Fruit fly (Drosophila melanogaster) whole organism, embryonic: ENCODE results near the gene MRG15.

Experiments
- ATbp ChIP-seq: fragments of 200-800 bp; sonication (Bioruptor generic); optimal IDR thresholded peaks from 2 replicates; lab custom pipeline; 2017; ENCODE audit warnings: missing biosample characterization, mild to moderate bottlenecking, missing genetic modification characterization, missing genetic modification reagents
- Ada2b ChIP-seq: fragments of 200-800 bp; sonication (Bioruptor generic); IDR thresholded peaks from 2 replicates; pipeline ENCODE4 v1.3.6; 2022; ENCODE audit warnings: missing biosample characterization, missing genetic modification characterization
- Atf-2 ChIP-seq: fragments of 200-800 bp; sonication (Bioruptor generic); optimal IDR thresholded peaks from 2 replicates; lab custom pipeline; 2016; ENCODE audit warnings: missing biosample characterization, missing genetic modification characterization
- Awh ChIP-seq: fragments of 200-800 bp; sonication (Bioruptor generic); IDR thresholded peaks from 2 replicates; pipeline ENCODE4, ENCODE4 v1.3.6; 2022; ENCODE audit warnings: missing biosample characterization, missing genetic modification characterization
- BEAF-32 ChIP-seq: fragments of 200-800 bp; sonication (Bioruptor generic); optimal IDR thresholded peaks from 3 replicates; lab custom pipeline; 2017; ENCODE audit warnings: missing biosample characterization, missing genetic modification characterization, mild to moderate bottlenecking, moderate library complexity, missing genetic modification reagents
- Blimp-1 ChIP-seq: fragments of 200-800 bp; sonication (Bioruptor generic); optimal IDR thresholded peaks from 3 replicates; lab custom pipeline; 2018; ENCODE audit warnings: missing biosample characterization, missing genetic modification characterization, mild to moderate bottlenecking, moderate library complexity, missing genetic modification reagents
- CG1024 ChIP-seq: fragments of 200-800 bp; sonication (Bioruptor generic); IDR thresholded peaks from 2 replicates; pipeline ENCODE4 v1.3.6; 2022; ENCODE audit warnings: missing biosample characterization, missing genetic modification characterization
- CG10267 ChIP-seq: fragments of 200-800 bp; sonication (Bioruptor generic); optimal IDR thresholded peaks from 2 replicates; lab custom pipeline; 2018; ENCODE audit warnings: missing biosample characterization, mild to moderate bottlenecking, missing genetic modification characterization, moderate library complexity
- CG10431 ChIP-seq: fragments of 200-800 bp; sonication (Bioruptor generic); optimal IDR thresholded peaks from 3 replicates; lab custom pipeline; 2018; ENCODE audit warnings: missing biosample characterization, mild to moderate bottlenecking, missing genetic modification characterization
- CG10959 ChIP-seq: fragments of 200-800 bp; sonication (Bioruptor generic); IDR thresholded peaks from 2 replicates; pipeline ENCODE4 v1.3.6; 2022; ENCODE audit warnings: missing biosample characterization, missing genetic modification characterization
- CG13624 ChIP-seq: fragments of 200-800 bp; sonication (Bioruptor generic); optimal IDR thresholded peaks from 2 replicates; lab custom pipeline; 2016; ENCODE audit warnings: missing biosample characterization, missing genetic modification characterization
- CG13894 ChIP-seq: fragments of 200-800 bp; sonication (Bioruptor generic); optimal IDR thresholded peaks from 3 replicates; lab custom pipeline; 2018; ENCODE audit warnings: missing biosample characterization, mild to moderate bottlenecking, missing genetic modification characterization, moderate library complexity
- CG14441 ChIP-seq: fragments of 200-800 bp; sonication (Bioruptor generic); IDR thresholded peaks from 2 replicates; pipeline ENCODE4 v1.3.6; 2022; ENCODE audit warnings: missing biosample characterization, missing genetic modification characterization
- CG15073 ChIP-seq: fragments of 200-800 bp; sonication (Bioruptor generic); optimal IDR thresholded peaks from 2 replicates; lab custom pipeline; 2016; ENCODE audit warnings: missing biosample characterization, missing genetic modification characterization
- CG15601 ChIP-seq: fragments of 200-800 bp; sonication (Bioruptor generic); optimal IDR thresholded peaks from 3 replicates; lab custom pipeline; 2019; ENCODE audit warnings: missing biosample characterization, mild to moderate bottlenecking, missing genetic modification characterization, moderate library complexity
- CG17385 ChIP-seq: fragments of 200-800 bp; sonication (Bioruptor generic); optimal IDR thresholded peaks from 3 replicates; lab custom pipeline; 2018; ENCODE audit warnings: missing biosample characterization, mild to moderate bottlenecking, missing genetic modification characterization
- CG1792 ChIP-seq: fragments of 200-800 bp; sonication (Bioruptor generic); optimal IDR thresholded peaks from 2 replicates; lab custom pipeline; 2016; ENCODE audit warnings: missing biosample characterization, missing genetic modification characterization
- CG18262 ChIP-seq: fragments of 200-800 bp; optimal IDR thresholded peaks from 3 replicates; lab custom pipeline; 2019; ENCODE audit warnings: missing biosample characterization, mild to moderate bottlenecking, missing genetic modification characterization, moderate library complexity
- CG2889 ChIP-seq: fragments of 200-800 bp; sonication (Bioruptor generic); IDR thresholded peaks from 3 replicates; pipeline ENCODE4 v1.3.6; 2022; ENCODE audit warnings: missing biosample characterization, missing genetic modification characterization
- CG31365 ChIP-seq: fragments of 200-800 bp; sonication (Bioruptor generic); optimal IDR thresholded peaks from 2 replicates; lab custom pipeline; 2018; ENCODE audit warnings: missing biosample characterization, mild to moderate bottlenecking, missing genetic modification characterization
- CG43689 ChIP-seq: fragments of 200-800 bp; sonication (Bioruptor generic); IDR thresholded peaks from 2 replicates; pipeline ENCODE4 v1.3.6; 2022; ENCODE audit warnings: missing biosample characterization, missing genetic modification characterization
- CG4820 ChIP-seq: fragments of 200-800 bp; sonication (Bioruptor generic); optimal IDR thresholded peaks from 3 replicates; lab custom pipeline; 2016; ENCODE audit warnings: missing biosample characterization, missing genetic modification characterization
- CG9609 ChIP-seq: fragments of 200-800 bp; sonication (Bioruptor generic); optimal IDR thresholded peaks from 3 replicates; lab custom pipeline; 2016; ENCODE audit warnings: missing biosample characterization, missing genetic modification characterization
- D ChIP-seq, 2 experiments: fragments of 200-800 bp in 1 of 2; fragments of >200 bp in 1 of 2; sonication (Bioruptor generic) in 1 of 2; optimal IDR thresholded peaks; 2 replicates in 1 of 2; 3 replicates in 1 of 2; lab custom pipeline; 2017; ENCODE audit warnings: mild to moderate bottlenecking in 1 of 2, missing biosample characterization in 1 of 2, missing genetic modification characterization in 1 of 2, missing genetic modification reagents in 1 of 2
- Dfd ChIP-seq, 2 experiments: fragments of >200 bp; optimal IDR thresholded peaks; 2 replicates each; lab custom pipeline; 2017; ENCODE audit warnings: missing biosample characterization in 2 of 2, missing genetic modification characterization in 2 of 2
- E2f2 ChIP-seq: fragments of 200-800 bp; sonication (Bioruptor generic); IDR thresholded peaks from 2 replicates; pipeline ENCODE4 v1.3.6; 2022; ENCODE audit warnings: missing biosample characterization, missing genetic modification characterization
- GATAe ChIP-seq: fragments of 200-800 bp; sonication (Bioruptor generic); conservative IDR thresholded peaks from 2 replicates; pipeline ENCODE4 v1.3.6; 2022; ENCODE audit warnings: missing biosample characterization, missing genetic modification characterization
- Lhr ChIP-seq: fragments of 200-800 bp; sonication (Bioruptor generic); optimal IDR thresholded peaks from 3 replicates; lab custom pipeline; 2017; ENCODE audit warnings: mild to moderate bottlenecking, missing biosample characterization, missing genetic modification reagents, missing genetic modification characterization
- MBD-R2 ChIP-seq: fragments of 200-800 bp; sonication (Bioruptor generic); IDR thresholded peaks from 2 replicates; pipeline ENCODE4 v1.3.6; 2022; ENCODE audit warnings: missing biosample characterization, missing genetic modification characterization
- Med ChIP-seq: fragments of 200-800 bp; sonication (Bioruptor generic); peaks from one replicate; lab custom pipeline; 2016; ENCODE audit warnings: missing biosample characterization, missing genetic modification characterization, mild to moderate bottlenecking, inconsistent platforms, moderate library complexity
- NC2β ChIP-seq: fragments of 200-800 bp; sonication (Bioruptor generic); optimal IDR thresholded peaks from 2 replicates; lab custom pipeline; 2016; ENCODE audit warnings: missing biosample characterization, missing genetic modification characterization
- NK7.1 ChIP-seq: fragments of 200-800 bp; sonication (Bioruptor generic); optimal IDR thresholded peaks from 3 replicates; lab custom pipeline; 2016; ENCODE audit warnings: missing biosample characterization, missing genetic modification characterization
- Neu2 ChIP-seq: fragments of 200-800 bp; sonication (Bioruptor generic); optimal IDR thresholded peaks from 3 replicates; lab custom pipeline; 2016; ENCODE audit warnings: missing biosample characterization, missing genetic modification characterization, borderline replicate concordance
- Sry-δ ChIP-seq: fragments of 200-800 bp; sonication (Bioruptor generic); optimal IDR thresholded peaks from 2 replicates; lab custom pipeline; 2016; ENCODE audit warnings: missing biosample characterization, missing genetic modification characterization
- Taf1 ChIP-seq: fragments of 200-800 bp; sonication (Bioruptor generic); IDR thresholded peaks from 2 replicates; pipeline ENCODE4 v1.3.6; 2022; ENCODE audit warnings: missing biosample characterization, missing genetic modification characterization
- Usf ChIP-seq: fragments of 200-800 bp; sonication (Bioruptor generic); optimal IDR thresholded peaks from 2 replicates; lab custom pipeline; 2017; ENCODE audit warnings: missing genotype, missing biosample characterization, missing genetic modification characterization
- Xrp1 ChIP-seq: fragments of 200-800 bp; sonication (Bioruptor generic); IDR thresholded peaks from 2 replicates; pipeline ENCODE4 v1.3.6; 2022; ENCODE audit warnings: missing biosample characterization, missing genetic modification characterization
- ab ChIP-seq: fragments of 200-800 bp; sonication (Bioruptor generic); optimal IDR thresholded peaks from 2 replicates; lab custom pipeline; 2016; ENCODE audit warnings: missing biosample characterization, missing genetic modification characterization
- cwo ChIP-seq: fragments of 200-800 bp; sonication (Bioruptor generic); optimal IDR thresholded peaks from 3 replicates; lab custom pipeline; 2017; ENCODE audit warnings: missing biosample characterization, missing genetic modification characterization, mild to moderate bottlenecking, moderate library complexity, missing genetic modification reagents
- dan ChIP-seq: fragments of 200-800 bp; sonication (Bioruptor generic); IDR thresholded peaks from 2 replicates; pipeline ENCODE4 v1.3.6; 2022; ENCODE audit warnings: missing biosample characterization, missing genetic modification characterization
- en ChIP-seq: fragments of 200-800 bp; sonication (Bioruptor generic); optimal IDR thresholded peaks from 2 replicates; lab custom pipeline; 2016; ENCODE audit warnings: missing biosample characterization, missing genetic modification characterization
- fd102C ChIP-seq: fragments of 200-800 bp; sonication (Bioruptor generic); optimal IDR thresholded peaks from 2 replicates; lab custom pipeline; 2018; ENCODE audit warnings: missing biosample characterization, mild to moderate bottlenecking, missing genetic modification characterization, moderate library complexity
- luna ChIP-seq: fragments of 200-800 bp; sonication (Bioruptor generic); optimal IDR thresholded peaks from 2 replicates; lab custom pipeline; 2016; ENCODE audit warnings: missing biosample characterization, missing genetic modification characterization
- pan ChIP-seq, 4 experiments: fragments of >200 bp in 3 of 4; fragments of 200-800 bp in 1 of 4; sonication (Bioruptor generic) in 1 of 4; optimal IDR thresholded peaks in 3 of 4; IDR thresholded peaks in 1 of 4; 2 replicates each; pipeline versions ENCODE4 v1.3.6 to Lab custom; 2017 to 2022; ENCODE audit warnings: missing biosample characterization in 2 of 4, missing genetic modification characterization in 2 of 4, mixed read lengths in 1 of 4
- salm ChIP-seq: fragments of 200-800 bp; sonication (Bioruptor generic); optimal IDR thresholded peaks from 2 replicates; lab custom pipeline; 2018; ENCODE audit warnings: missing biosample characterization, mild to moderate bottlenecking, missing genetic modification characterization
- sens-2 ChIP-seq: fragments of 200-800 bp; sonication (Bioruptor generic); IDR thresholded peaks from 2 replicates; pipeline ENCODE4 v1.3.6; 2022; ENCODE audit warnings: missing biosample characterization, missing genetic modification characterization
- ssp ChIP-seq: fragments of 200-800 bp; sonication (Bioruptor generic); IDR thresholded peaks from 2 replicates; pipeline ENCODE4 v1.3.6; 2022; ENCODE audit warnings: missing biosample characterization, missing genetic modification characterization
- vfl ChIP-seq: fragments of 200-800 bp; sonication (Bioruptor generic); optimal IDR thresholded peaks from 2 replicates; lab custom pipeline; 2016; ENCODE audit warnings: missing biosample characterization, missing genetic modification characterization

MRG15 gene

dm6 chr3R:15262710-15263672, 14.9 kb downstream of the MRG15 start, which contains the start of the genes eIF2gamma and Set (continued):
- peak; percentile 43 for TF ChIP-seq D (optimal IDR thresholded peaks at IDR 0.05; lab: Kevin White, UChicago)
- TF ChIP-seq D (GFP tag; optimal IDR thresholded peaks at IDR 0.05; lab: Kevin White, UChicago), result no peak
- TF ChIP-seq CG1024 (GFP tag; lab: Robert Waterston, UW), result peak; percentile 39; the same call in 1 of the 2 replicates
- peak; percentile 90 for TF ChIP-seq Med (GFP tag; lab: Kevin White, UChicago)
- no peak for TF ChIP-seq CG43689
- no peak for TF ChIP-seq CG14441 (GFP tag; lab: Robert Waterston, UW)
- peak; percentile 96 for TF ChIP-seq CG10267 (tag; lab: Kevin White, UChicago)
- TF ChIP-seq CG18262, result no peak
- TF ChIP-seq E2f2, result peak; percentile 76
- 0 out of 2 replicates have a peak, but pooled peaks have one; percentile 13 for TF ChIP-seq GATAe (GFP tag; lab: Robert Waterston, UW)
- TF ChIP-seq Blimp-1 (GFP tag; lab: Kevin White, UChicago), result no peak
- TF ChIP-seq sens-2 (GFP tag; lab: Robert Waterston, UW), result 0 out of 2 replicates have a peak, but pooled peaks have one; percentile 5
- peak; percentile 11 for TF ChIP-seq Atf-2 (GFP tag; lab: Kevin White, UChicago)
- no peak for TF ChIP-seq CG17385
- no peak for TF ChIP-seq salm (tag; lab: Kevin White, UChicago)
- no peak for TF ChIP-seq CG31365 (tag; lab: Kevin White, UChicago)
- peak; percentile 92 for TF ChIP-seq Sry-δ (GFP tag; lab: Kevin White, UChicago)
- no peak for TF ChIP-seq luna
- no peak for TF ChIP-seq CG15601
- no peak for TF ChIP-seq CG15073 (GFP tag; lab: Kevin White, UChicago)
- TF ChIP-seq NK7.1 (GFP tag; lab: Kevin White, UChicago), result no peak
- TF ChIP-seq Usf, result no peak
- no peak for TF ChIP-seq CG2889 (GFP tag; lab: Robert Waterston, UW)
- TF ChIP-seq CG1792, result no peak
- TF ChIP-seq dan (GFP tag; lab: Robert Waterston, UW), result no peak
- TF ChIP-seq MBD-R2 (GFP tag; lab: Robert Waterston, UW), result peak; percentile 88
- TF ChIP-seq CG9609 (GFP tag; lab: Kevin White, UChicago), result peak; percentile 51
- no peak for TF ChIP-seq Neu2 (GFP tag; lab: Kevin White, UChicago)
- peak; percentile 37 for TF ChIP-seq CG13624
- no peak for TF ChIP-seq fd102C
- TF ChIP-seq ATbp, result no peak
- no peak for TF ChIP-seq CG4820 (GFP tag; lab: Kevin White, UChicago)
- TF ChIP-seq en, result no peak
- no peak for TF ChIP-seq ab (GFP tag; lab: Kevin White, UChicago)
- TF ChIP-seq CG10959 (GFP tag; lab: Robert Waterston, UW), result peak; percentile 24; the same call in 1 of the 2 replicates
- no peak for TF ChIP-seq pan (optimal IDR thresholded peaks at IDR 0.05; lab: Kevin White, UChicago)
- peak in 1 of 2 experiments; percentile 20 for TF ChIP-seq pan (GFP tag; optimal IDR thresholded peaks at IDR 0.05 in 1 of 2, IDR thresholded peaks at IDR 0.05 in 1 of 2)
- peak; percentile 35 for TF ChIP-seq vfl (GFP tag; lab: Kevin White, UChicago)
- no peak for TF ChIP-seq Lhr (GFP tag; lab: Kevin White, UChicago)
- no peak for TF ChIP-seq Dfd (GFP tag; optimal IDR thresholded peaks at IDR 0.05; lab: Kevin White, UChicago)
- TF ChIP-seq Awh (GFP tag; lab: Robert Waterston, UW), result 0 out of 2 replicates have a peak, but pooled peaks have one; percentile 7
- TF ChIP-seq CG13894 (tag; lab: Kevin White, UChicago), result no peak
- TF ChIP-seq Taf1 (GFP tag; lab: Robert Waterston, UW), result no peak
- no peak for TF ChIP-seq Ada2b (GFP tag; lab: Robert Waterston, UW)
- no peak for TF ChIP-seq Xrp1 (GFP tag; lab: Robert Waterston, UW)
- peak; percentile 15 for TF ChIP-seq CG10431 (GFP tag; lab: Kevin White, UChicago)
- peak; percentile 97 for TF ChIP-seq BEAF-32 (GFP tag; lab: Kevin White, UChicago)
- peak; percentile 2 for TF ChIP-seq NC2β
- TF ChIP-seq cwo (GFP tag; lab: Kevin White, UChicago), result no peak
- peak; percentile 52 for TF ChIP-seq ssp
